Worm (Caenorhabditis elegans): ENCODE measurements around the gene F53H2.3.

F53H2.3 gene

ce11 chrV:20416790-20417189 lies 5.2 kb upstream of the F53H2.3 start:
- TF ChIP-seq dao-5 (tag; optimal IDR thresholded peaks at IDR 0.05): no peak
- no peak for TF ChIP-seq W03F9.2 (tag; optimal IDR thresholded peaks at IDR 0.05)
- no peak for TF ChIP-seq him-1 (tag; optimal IDR thresholded peaks at IDR 0.05)

DNA sequence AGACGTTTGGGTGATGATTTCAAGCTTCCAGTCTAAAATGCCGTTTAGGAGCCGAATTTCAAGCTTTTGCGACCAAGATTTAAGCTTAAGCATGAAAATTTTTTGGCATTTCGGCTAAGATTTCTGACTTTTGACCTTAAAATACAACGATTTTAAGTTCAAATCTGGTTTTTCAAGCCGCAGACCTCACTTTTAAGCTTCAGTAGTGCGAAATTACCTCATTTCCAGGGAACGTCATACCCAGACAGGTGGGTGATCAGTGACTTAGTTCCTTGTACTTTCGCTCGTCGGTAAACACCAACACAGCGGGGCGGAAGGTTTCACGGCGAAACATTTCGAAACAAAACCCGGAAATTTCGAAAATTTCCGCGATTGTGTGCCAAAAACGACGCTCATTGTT lies 4.8 kb upstream of the F53H2.3 start:
- TF ChIP-seq W03F9.2 (tag; optimal IDR thresholded peaks at IDR 0.05) (no peak), him-1 (tag; optimal IDR thresholded peaks at IDR 0.05) (no peak), dao-5 (tag; optimal IDR thresholded peaks at IDR 0.05) (no peak)

DNA sequence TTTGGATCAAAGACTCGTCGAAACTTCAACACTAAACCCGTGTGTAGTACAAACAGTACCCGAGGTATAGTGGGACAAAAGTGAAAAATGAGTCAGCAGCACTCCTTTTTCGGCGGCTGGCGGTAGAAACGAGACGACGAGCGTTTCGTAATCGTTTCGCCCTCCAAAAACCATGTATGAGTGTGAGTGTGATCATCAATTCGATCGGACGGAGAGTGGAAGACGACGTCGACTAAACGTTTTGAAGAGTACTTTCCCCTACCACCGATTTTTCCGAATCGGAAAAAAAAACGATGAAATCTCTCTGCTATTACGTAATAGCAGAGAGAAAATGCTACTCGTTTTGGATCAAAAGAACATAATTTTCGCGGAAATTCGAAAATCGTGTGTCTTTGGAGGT lies 3.9 kb upstream of the F53H2.3 start:
- TF ChIP-seq dao-5 (tag; optimal IDR thresholded peaks at IDR 0.05): no peak
- no peak for TF ChIP-seq him-1 (tag; optimal IDR thresholded peaks at IDR 0.05)
- no peak for TF ChIP-seq W03F9.2 (tag; optimal IDR thresholded peaks at IDR 0.05)

DNA sequence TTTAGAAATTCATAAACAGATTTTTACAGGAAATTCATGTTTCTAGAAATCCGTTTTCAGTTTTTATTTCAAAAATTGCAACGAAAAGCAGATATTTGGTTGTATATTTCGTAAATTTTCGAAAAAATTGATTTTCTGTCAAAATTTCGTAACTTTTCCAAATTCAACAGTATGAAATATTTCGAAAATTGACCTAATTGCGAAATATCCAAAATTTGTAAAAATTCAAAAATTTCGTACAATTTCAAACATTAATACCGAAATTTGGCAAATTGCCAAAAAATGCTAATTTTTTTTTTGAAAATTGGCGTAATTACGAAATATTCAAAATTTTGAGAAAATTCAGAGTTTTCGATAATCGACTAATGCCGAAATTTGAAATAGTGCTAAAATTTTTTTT lies 2.4 kb upstream of the F53H2.3 start:
- TF ChIP-seq him-1 (tag; optimal IDR thresholded peaks at IDR 0.05) (no peak), W03F9.2 (tag; optimal IDR thresholded peaks at IDR 0.05) (no peak), dao-5 (tag; optimal IDR thresholded peaks at IDR 0.05) (no peak)

ce11 chrV:20413426-20413825 lies 1.9 kb upstream of the F53H2.3 start:
- TF ChIP-seq dao-5 (tag; optimal IDR thresholded peaks at IDR 0.05): no peak
- TF ChIP-seq him-1 (tag; optimal IDR thresholded peaks at IDR 0.05): no peak
- TF ChIP-seq W03F9.2 (tag; optimal IDR thresholded peaks at IDR 0.05): no peak

DNA sequence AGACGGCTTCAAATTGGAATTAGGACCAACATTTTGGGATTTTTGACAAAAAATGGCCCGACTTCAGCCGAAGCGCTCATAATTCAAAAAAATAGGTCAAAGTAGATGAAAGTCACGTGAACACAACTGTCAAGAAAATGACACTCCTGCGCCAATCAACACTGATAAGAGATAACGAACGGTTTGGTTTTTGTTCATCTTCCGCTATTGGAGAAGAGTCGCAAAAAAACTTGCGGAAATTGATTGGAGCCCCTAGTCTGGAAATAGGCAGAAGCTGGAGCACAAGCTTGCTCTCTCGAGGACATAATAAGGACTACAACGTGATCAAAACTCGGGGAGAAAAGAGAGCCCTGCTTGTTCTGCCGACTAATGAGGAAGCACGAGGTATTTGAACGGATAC lies 666 bp upstream of the F53H2.3 start:
- TF ChIP-seq dao-5 (tag; optimal IDR thresholded peaks at IDR 0.05) (no peak), W03F9.2 (tag; optimal IDR thresholded peaks at IDR 0.05) (no peak), him-1 (tag; optimal IDR thresholded peaks at IDR 0.05) (no peak)

DNA sequence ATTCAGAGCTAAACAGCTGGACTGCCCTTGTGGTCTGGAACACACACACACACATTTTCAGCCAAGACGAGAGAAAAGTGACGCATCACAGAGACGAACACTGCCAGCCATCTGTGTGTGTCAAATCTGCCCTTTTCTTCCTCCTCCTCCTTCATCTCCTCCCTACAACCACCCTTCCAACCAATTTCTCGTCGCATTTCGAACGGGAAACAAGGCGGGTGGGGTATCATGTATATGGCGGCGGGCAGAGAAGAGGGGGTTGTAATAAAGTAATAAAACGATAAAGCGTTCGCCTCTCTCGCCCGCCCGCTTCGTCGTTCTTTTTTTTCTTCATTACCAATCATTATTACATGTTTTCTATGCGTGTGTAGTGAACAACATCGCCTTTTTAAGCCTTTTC lies 1.3 kb downstream of the F53H2.3 start:
- TF ChIP-seq him-1 (tag; optimal IDR thresholded peaks at IDR 0.05) (no peak), W03F9.2 (tag; optimal IDR thresholded peaks at IDR 0.05) (no peak), dao-5 (tag; optimal IDR thresholded peaks at IDR 0.05) (no peak)

DNA sequence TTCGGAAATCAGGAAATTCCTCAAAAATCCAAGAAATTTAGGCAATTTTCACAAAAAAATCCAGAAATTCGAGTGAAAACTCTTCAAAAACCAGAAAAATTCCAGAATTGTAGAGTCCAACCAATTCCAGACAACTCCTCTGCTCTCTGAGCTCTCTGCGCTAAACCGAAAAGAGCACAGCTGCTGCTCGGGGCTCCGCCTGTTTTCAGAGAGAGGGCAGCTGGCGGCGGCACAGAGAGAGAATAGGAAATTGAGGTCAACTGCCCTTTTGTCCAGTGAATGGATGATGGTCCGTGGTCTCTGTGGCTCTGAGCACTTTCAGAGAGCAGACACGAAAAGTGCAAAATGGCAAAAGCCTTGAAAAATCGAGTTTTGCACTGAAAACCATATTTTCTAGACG lies 2.5 kb downstream of the F53H2.3 start:
- TF ChIP-seq him-1 (tag; optimal IDR thresholded peaks at IDR 0.05) (no peak), W03F9.2 (tag; optimal IDR thresholded peaks at IDR 0.05) (no peak), dao-5 (tag; optimal IDR thresholded peaks at IDR 0.05) (no peak)

- TF ChIP-seq dao-5 (tag; optimal IDR thresholded peaks at IDR 0.05) (no peak), him-1 (tag; optimal IDR thresholded peaks at IDR 0.05) (no peak), W03F9.2 (tag; optimal IDR thresholded peaks at IDR 0.05) (no peak)
Observed at ce11 chrV:20406817-20407216, 4.7 kb downstream of the F53H2.3 start.

DNA sequence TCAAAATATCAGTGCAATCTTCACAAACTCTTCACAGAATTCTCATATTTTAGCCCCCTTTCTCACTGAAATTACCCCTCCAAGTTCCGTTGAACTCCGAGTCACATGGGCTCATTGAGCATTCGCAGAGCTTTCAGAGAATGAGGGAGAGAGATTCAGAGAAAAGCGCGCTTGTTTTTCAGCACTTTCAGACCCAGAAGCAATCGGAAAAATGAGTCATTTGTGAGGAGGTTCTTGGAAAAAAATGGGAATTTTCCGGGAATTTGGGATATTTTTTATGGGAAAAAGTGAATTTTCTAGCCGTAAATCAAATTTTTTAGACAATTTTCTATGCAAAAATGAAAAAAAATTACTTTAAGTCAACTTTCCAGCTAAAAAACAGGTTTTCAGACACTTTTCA lies 8.7 kb downstream of the F53H2.3 start:
- no peak for TF ChIP-seq him-1 (tag; optimal IDR thresholded peaks at IDR 0.05)
- no peak for TF ChIP-seq dao-5 (tag; optimal IDR thresholded peaks at IDR 0.05)
- no peak for TF ChIP-seq W03F9.2 (tag; optimal IDR thresholded peaks at IDR 0.05)

DNA sequence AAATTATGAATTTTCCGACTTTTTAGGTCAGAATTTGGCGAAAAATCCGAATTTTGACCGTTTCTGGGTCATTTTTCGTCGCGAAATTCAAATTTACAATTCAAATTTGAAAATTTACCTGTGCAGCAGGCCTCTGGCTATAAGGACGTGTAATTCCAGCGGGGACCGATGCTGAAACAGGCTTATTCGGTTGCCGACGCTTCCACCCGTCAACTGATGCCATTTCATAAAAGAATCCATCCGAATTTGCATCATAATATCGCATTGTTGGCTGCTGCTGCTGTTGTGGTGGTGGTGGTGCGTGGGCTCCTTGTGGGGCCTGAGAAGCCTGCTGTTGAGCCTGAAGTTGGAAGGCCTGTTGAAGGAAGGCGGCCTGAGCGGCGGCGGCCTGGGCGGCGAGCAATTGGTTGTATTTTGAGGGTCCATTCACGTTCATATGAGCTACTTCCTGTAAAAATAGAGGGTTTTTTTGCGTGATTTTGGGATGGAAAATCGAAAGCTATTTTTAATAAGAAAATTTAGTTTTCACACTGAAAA lies 12.0 kb downstream of the F53H2.3 start:
- no peak for TF ChIP-seq W03F9.2 (tag; optimal IDR thresholded peaks at IDR 0.05)
- no peak for TF ChIP-seq dao-5 (tag; optimal IDR thresholded peaks at IDR 0.05)
- no peak for TF ChIP-seq him-1 (tag; optimal IDR thresholded peaks at IDR 0.05)

DNA sequence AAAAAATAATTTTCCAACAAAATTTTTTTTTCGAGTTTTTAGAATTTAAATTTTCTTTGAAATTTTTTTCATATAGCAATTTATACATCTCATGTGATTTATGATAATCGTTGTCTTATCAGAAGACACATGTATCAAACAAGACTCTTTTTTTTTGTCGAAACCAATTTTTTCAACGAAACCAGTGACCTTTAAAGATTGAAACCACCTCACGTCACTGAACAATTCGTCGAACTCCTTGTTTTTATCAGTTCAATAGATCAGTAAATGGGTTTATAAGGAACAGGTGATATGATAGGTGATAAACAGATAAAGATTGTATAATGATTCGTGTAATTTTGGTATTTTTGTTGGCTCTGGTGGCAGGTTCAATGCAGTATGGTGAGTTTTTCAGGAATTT lies 17.8 kb downstream of the F53H2.3 start, which contains the start of gene cnc-7:
cnc-7 (plus strand) TSS at position 301 of the 400 bp plus-strand sequence.
- TF ChIP-seq W03F9.2 (tag; optimal IDR thresholded peaks at IDR 0.05): no peak
- no peak for TF ChIP-seq him-1 (tag; optimal IDR thresholded peaks at IDR 0.05)
- no peak for TF ChIP-seq dao-5 (tag; optimal IDR thresholded peaks at IDR 0.05)

- TF ChIP-seq W03F9.2 (tag; optimal IDR thresholded peaks at IDR 0.05) (no peak), him-1 (tag; optimal IDR thresholded peaks at IDR 0.05) (no peak), dao-5 (tag; optimal IDR thresholded peaks at IDR 0.05) (no peak)
Observed at ce11 chrV:20387415-20387814, 24.1 kb downstream of the F53H2.3 start, which contains the start of gene F53H2.1. Gene F53H2.1 (plus strand): TSS chrV:20387715.

ce11 chrV:20386942-20387341 lies 24.6 kb downstream of the F53H2.3 start, which contains the start of gene K02E2.7:
Gene K02E2.7 (minus strand): TSS chrV:20387042.
- TF ChIP-seq him-1 (tag; optimal IDR thresholded peaks at IDR 0.05): no peak
- TF ChIP-seq W03F9.2 (tag; optimal IDR thresholded peaks at IDR 0.05): no peak
- TF ChIP-seq dao-5 (tag; optimal IDR thresholded peaks at IDR 0.05): no peak

ce11 chrV:20383065-20383609 lies 28.4 kb downstream of the F53H2.3 start, which contains the start of gene K02E2.11:
Gene K02E2.11 (plus strand): TSS chrV:20383315.
- TF ChIP-seq dao-5 (tag; optimal IDR thresholded peaks at IDR 0.05) (no peak), him-1 (tag; optimal IDR thresholded peaks at IDR 0.05) (no peak), W03F9.2 (tag; optimal IDR thresholded peaks at IDR 0.05) (peak; percentile 11)
